Fruit fly (Drosophila melanogaster): ENCODE data around the gene CG11878.

dm6 chr3R:25273537-25273936 lies at the start of gene CG11878:
- TF ChIP-seq CG11456 (GFP tag; IDR thresholded peaks at IDR 0.05) (no peak), CG8290 (GFP tag; optimal IDR thresholded peaks at IDR 0.05) (no peak), CG8290 (tag; optimal IDR thresholded peaks at IDR 0.05) (no peak), lov (optimal IDR thresholded peaks at IDR 0.05) (no peak), lov (GFP tag; IDR thresholded peaks at IDR 0.05) (no peak), CG43689 (GFP tag; IDR thresholded peaks at IDR 0.05) (no peak), gro (GFP tag; optimal IDR thresholded peaks at IDR 0.05) (no peak), insv (GFP tag; optimal IDR thresholded peaks at IDR 0.05) (no peak), Antp (GFP tag; optimal IDR thresholded peaks at IDR 0.05) (no peak), dan (GFP tag; IDR thresholded peaks at IDR 0.05) (no peak), HmgD (GFP tag; optimal IDR thresholded peaks at IDR 0.05) (no peak), hkb (optimal IDR thresholded peaks at IDR 0.05) (no peak), hkb (GFP tag; IDR thresholded peaks at IDR 0.05) (no peak), Hr51 (GFP tag; optimal IDR thresholded peaks at IDR 0.05) (no peak)
